Fruit fly (Drosophila melanogaster): ENCODE results near the gene CG14073.

Gene CG14073

dm6 chr3L:18768788-18769707 is 51.4 kb downstream of the CG14073 start (continued):
- peak in 1 of 2 experiments; percentile 6 for TF ChIP-seq Trl (optimal IDR thresholded peaks at IDR 0.05)
- TF ChIP-seq Trl (GFP tag; optimal IDR thresholded peaks at IDR 0.05), result no peak
- TF ChIP-seq h (optimal IDR thresholded peaks at IDR 0.05), result no peak
- TF ChIP-seq B-H2 (GFP tag; optimal IDR thresholded peaks at IDR 0.05), result no peak
- TF ChIP-seq Usf (GFP tag; optimal IDR thresholded peaks at IDR 0.05), result no peak
- TF ChIP-seq CG9609 (GFP tag; optimal IDR thresholded peaks at IDR 0.05), result peak; percentile 33
- TF ChIP-seq CG10209 (GFP tag; optimal IDR thresholded peaks at IDR 0.05), result peak; percentile 78
- peak; percentile 26 for TF ChIP-seq exex (tag; optimal IDR thresholded peaks at IDR 0.05)
- peak; percentile 78 for TF ChIP-seq CG8924 (tag; optimal IDR thresholded peaks at IDR 0.05)
- no peak for TF ChIP-seq CG9876 (GFP tag; optimal IDR thresholded peaks at IDR 0.05)
- peak; percentile 37 for TF ChIP-seq CG13624 (GFP tag; optimal IDR thresholded peaks at IDR 0.05)
- TF ChIP-seq dm (GFP tag; optimal IDR thresholded peaks at IDR 0.05), result no peak
- TF ChIP-seq CG14014 (GFP tag; IDR thresholded peaks at IDR 0.05), result peak; percentile 5; the same call in 1 of the 2 replicates
- TF ChIP-seq Aef1 (GFP tag; IDR thresholded peaks at IDR 0.05), result peak; percentile 82
- no peak for TF ChIP-seq CG8281 (tag; optimal IDR thresholded peaks at IDR 0.05)
- TF ChIP-seq Oli (tag; optimal IDR thresholded peaks at IDR 0.05), result peak; percentile 90
- TF ChIP-seq ara (GFP tag; IDR thresholded peaks at IDR 0.05), result 0 out of 2 replicates have a peak, but pooled peaks have one; percentile 34
- TF ChIP-seq Mes4 (GFP tag; optimal IDR thresholded peaks at IDR 0.05), result no peak
- peak; percentile 71 for TF ChIP-seq tio (GFP tag; optimal IDR thresholded peaks at IDR 0.05)
- peak; percentile 72 for TF ChIP-seq CG12391 (tag; optimal IDR thresholded peaks at IDR 0.05)
- peak; percentile 30 for TF ChIP-seq sd (tag; optimal IDR thresholded peaks at IDR 0.05)
- no peak for TF ChIP-seq twi (tag; optimal IDR thresholded peaks at IDR 0.05)
- TF ChIP-seq gro (GFP tag; optimal IDR thresholded peaks at IDR 0.05), result no peak
- TF ChIP-seq az2 (GFP tag; optimal IDR thresholded peaks at IDR 0.05), result peak; percentile 73
- peak; percentile 77 for TF ChIP-seq lmd (GFP tag; IDR thresholded peaks at IDR 0.05)
- TF ChIP-seq Dbx (GFP tag; IDR thresholded peaks at IDR 0.05), result 0 out of 3 replicates have a peak, but pooled peaks have one; percentile 32
- no peak for TF ChIP-seq CG31388 (GFP tag; optimal IDR thresholded peaks at IDR 0.05)
- TF ChIP-seq CG15696 (tag; optimal IDR thresholded peaks at IDR 0.05), result peak; percentile 33
- TF ChIP-seq CG7786 (GFP tag; optimal IDR thresholded peaks at IDR 0.05), result peak; percentile 27
- TF ChIP-seq scrt (GFP tag; optimal IDR thresholded peaks at IDR 0.05), result peak; percentile 41
- TF ChIP-seq Dp (GFP tag; optimal IDR thresholded peaks at IDR 0.05), result no peak
- no peak for TF ChIP-seq CG14965 (GFP tag; optimal IDR thresholded peaks at IDR 0.05; ENCODE audit: borderline replicate concordance)
- no peak for TF ChIP-seq hbn (GFP tag; IDR thresholded peaks at IDR 0.05; ENCODE audit: partially characterized antibody)
- TF ChIP-seq sob (GFP tag; IDR thresholded peaks at IDR 0.05), result peak; percentile 77
- TF ChIP-seq Asciz (GFP tag; optimal IDR thresholded peaks at IDR 0.05), result peak; percentile 69
- peak; percentile 67 for TF ChIP-seq lab (GFP tag; optimal IDR thresholded peaks at IDR 0.05)
- TF ChIP-seq pfk (GFP tag; optimal IDR thresholded peaks at IDR 0.05), result no peak
- no peak for TF ChIP-seq amos (GFP tag; IDR thresholded peaks at IDR 0.05; ENCODE audit: partially characterized antibody)
- peak; percentile 51; the same call in 1 of the 2 replicates for TF ChIP-seq Lim3 (GFP tag; IDR thresholded peaks at IDR 0.05)
- TF ChIP-seq stc (GFP tag; IDR thresholded peaks at IDR 0.05), result peak; percentile 80
- peak; percentile 67 for TF ChIP-seq ATbp (GFP tag; optimal IDR thresholded peaks at IDR 0.05)
- peak; percentile 74 for TF ChIP-seq Ada2b (GFP tag; IDR thresholded peaks at IDR 0.05)
- TF ChIP-seq stwl (tag; optimal IDR thresholded peaks at IDR 0.05), result no peak
- peak; percentile 9 for TF ChIP-seq MTF-1 (GFP tag; optimal IDR thresholded peaks at IDR 0.05; ENCODE audit: borderline replicate concordance)
- TF ChIP-seq croc (GFP tag; conservative IDR thresholded peaks at IDR 0.05), result no peak
- TF ChIP-seq Max (GFP tag; optimal IDR thresholded peaks at IDR 0.05), result peak; percentile 44
- TF ChIP-seq CG32772 (GFP tag; IDR thresholded peaks at IDR 0.05), result peak; percentile 63
- peak; percentile 34 for TF ChIP-seq HLHmδ (GFP tag; optimal IDR thresholded peaks at IDR 0.05)
- TF ChIP-seq zf30C (GFP tag; optimal IDR thresholded peaks at IDR 0.05), result no peak

All from whole organism, embryonic.